Fruit fly (Drosophila melanogaster): ENCODE measurements around the gene Ugt35D1.

The Ugt35D1 gene

dm6 chr3R:31369054-31369453, 26.1 kb downstream of the Ugt35D1 start:
- no peak for TF ChIP-seq pan (optimal IDR thresholded peaks at IDR 0.05)
- TF ChIP-seq usp (GFP tag; optimal IDR thresholded peaks at IDR 0.05), result no peak
- TF ChIP-seq Dll (optimal IDR thresholded peaks at IDR 0.05), result no peak
- TF ChIP-seq EcR (GFP tag; optimal IDR thresholded peaks at IDR 0.05), result no peak
- no peak for TF ChIP-seq psq (optimal IDR thresholded peaks at IDR 0.05)
- TF ChIP-seq CG8478 (optimal IDR thresholded peaks at IDR 0.05), result no peak

dm6 chr3R:31363615-31364014, 31.5 kb downstream of the Ugt35D1 start:
- TF ChIP-seq usp (GFP tag; optimal IDR thresholded peaks at IDR 0.05) (no peak), psq (optimal IDR thresholded peaks at IDR 0.05) (no peak), EcR (GFP tag; optimal IDR thresholded peaks at IDR 0.05) (no peak), pan (optimal IDR thresholded peaks at IDR 0.05) (no peak), Dll (optimal IDR thresholded peaks at IDR 0.05) (no peak), CG8478 (optimal IDR thresholded peaks at IDR 0.05) (no peak)

- TF ChIP-seq psq (optimal IDR thresholded peaks at IDR 0.05), result no peak
- TF ChIP-seq EcR (GFP tag; optimal IDR thresholded peaks at IDR 0.05), result no peak
- TF ChIP-seq pan (optimal IDR thresholded peaks at IDR 0.05), result peak; percentile 53
- TF ChIP-seq Dll (optimal IDR thresholded peaks at IDR 0.05), result no peak
- no peak for TF ChIP-seq CG8478 (optimal IDR thresholded peaks at IDR 0.05)
- no peak for TF ChIP-seq usp (GFP tag; optimal IDR thresholded peaks at IDR 0.05)
Measured at dm6 chr3R:31346657-31347056, 48.4 kb downstream of the Ugt35D1 start.

- TF ChIP-seq EcR (GFP tag; optimal IDR thresholded peaks at IDR 0.05) (no peak), CG8478 (optimal IDR thresholded peaks at IDR 0.05) (no peak), psq (optimal IDR thresholded peaks at IDR 0.05) (no peak), pan (optimal IDR thresholded peaks at IDR 0.05) (no peak)
Measured at dm6 chr3R:31345626-31346025, 49.5 kb downstream of the Ugt35D1 start.
